Worm (Caenorhabditis elegans) whole organism, L1 larva: ENCODE data around the gene R03D7.15.

Experiments used
- ama-1 ChIP-seq: fragments of 150-350 bp; optimal IDR thresholded peaks from 2 replicates; lab custom pipeline; 2014
- blmp-1 ChIP-seq: fragments of 150-350 bp; optimal IDR thresholded peaks from 2 replicates; lab custom pipeline; 2014; ENCODE audit warnings: missing biosample characterization, missing genetic modification characterization
- egl-27 ChIP-seq, 2 experiments: fragments of 150-350 bp in 1 of 2; sonication (generic microtip); optimal IDR thresholded peaks; 3 replicates each; lab custom pipeline; 2017 to 2018; ENCODE audit warnings: missing biosample characterization in 2 of 2, missing genetic modification characterization in 2 of 2, missing genetic modification reagents in 2 of 2
- lir-3 ChIP-seq: sonication (generic microtip); optimal IDR thresholded peaks from 2 replicates; lab custom pipeline; 2016; ENCODE audit warnings: mild to moderate bottlenecking, missing genetic modification characterization, moderate library complexity, missing compliant biosample characterization; ENCODE audit not compliant: poor library complexity
- pqm-1 ChIP-seq: sonication (generic microtip); optimal IDR thresholded peaks from 3 replicates; lab custom pipeline; 2017; ENCODE audit warnings: missing biosample characterization, missing genetic modification characterization

- TF ChIP-seq blmp-1 (tag; lab: Kevin White, UChicago) = no peak
- no peak for TF ChIP-seq egl-27 (tag; optimal IDR thresholded peaks at IDR 0.05; lab: Kevin White, UChicago)
- TF ChIP-seq ama-1 = no peak
- TF ChIP-seq pqm-1 (tag; lab: Kevin White, UChicago) = no peak
- no peak for TF ChIP-seq lir-3 (tag; lab: Kevin White, UChicago)
Measured at ce11 chrII:10964748-10965147, 22.7 kb downstream of the R03D7.15 start.
